Worm (Caenorhabditis elegans): ENCODE data around the gene smf-3.

- no peak for TF ChIP-seq snpc-4 (tag; optimal IDR thresholded peaks at IDR 0.05)
- TF ChIP-seq nhr-237 (tag; optimal IDR thresholded peaks at IDR 0.05), result no peak
- TF ChIP-seq lin-13 (tag; optimal IDR thresholded peaks at IDR 0.05), result no peak
These were observed 11.1 kb upstream of the smf-3 start, which contains the start of gene vamp-7 for ce11 chrIV:2607513-2608101.

Measured in whole organism, mixed stage, embryonic.